Worm (Caenorhabditis elegans): ENCODE results near the gene math-31.

Gene math-31

DNA sequence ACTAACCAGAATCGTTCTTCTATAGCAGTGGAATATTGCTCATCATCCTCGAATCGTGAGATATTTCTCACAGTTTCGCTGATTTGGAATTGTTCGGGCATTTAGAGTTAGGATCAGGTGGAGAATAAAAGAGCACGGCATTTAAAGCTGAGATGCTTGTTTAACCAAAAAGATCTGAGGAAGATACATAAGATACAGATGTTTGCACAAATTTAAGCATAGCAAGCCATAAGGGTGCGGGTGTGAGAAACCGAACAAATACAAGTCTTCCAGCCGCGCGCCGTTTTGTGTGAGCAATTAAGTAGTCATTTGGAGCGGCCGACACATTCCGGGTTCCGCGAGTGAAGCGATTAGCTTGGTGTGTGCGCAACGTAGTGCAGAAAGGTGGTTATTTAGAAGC, 26.3 kb downstream of the math-31 start, which contains the start of gene math-7:
math-7 (minus strand) TSS at position 101 of the 400 bp plus-strand sequence.
- TF ChIP-seq php-3 (GFP tag; IDR thresholded peaks at IDR 0.05) (no peak), daf-16 (GFP tag; optimal IDR thresholded peaks at IDR 0.05) (no peak), daf-16 (tag; optimal IDR thresholded peaks at IDR 0.05) (no peak), daf-19 (GFP tag; conservative IDR thresholded peaks at IDR 0.05) (no peak), lsy-2 (tag; optimal IDR thresholded peaks at IDR 0.05) (no peak), egl-27 (tag; optimal IDR thresholded peaks at IDR 0.05) (no peak), ztf-7 (tag; optimal IDR thresholded peaks at IDR 0.05) (no peak), lin-29 (GFP tag; IDR thresholded peaks at IDR 0.05) (no peak), unc-62 (GFP tag; optimal IDR thresholded peaks at IDR 0.05 in 1 of 2) (no peak), unc-62 (tag; optimal IDR thresholded peaks at IDR 0.05) (no peak), lin-39 (tag; optimal IDR thresholded peaks at IDR 0.05) (no peak), Y105C5A.15 (GFP tag; IDR thresholded peaks at IDR 0.05) (no peak), tra-1 (GFP tag; IDR thresholded peaks at IDR 0.05) (no peak), lin-1 (GFP tag; IDR thresholded peaks at IDR 0.05) (no peak), ceh-44 (GFP tag; IDR thresholded peaks at IDR 0.05) (no peak), unc-130 (GFP tag; optimal IDR thresholded peaks at IDR 0.05) (no peak), nhr-6 (tag; optimal IDR thresholded peaks at IDR 0.05) (no peak), ztf-11 (tag; optimal IDR thresholded peaks at IDR 0.05) (no peak), nhr-42 (GFP tag; IDR thresholded peaks at IDR 0.05) (no peak)

DNA sequence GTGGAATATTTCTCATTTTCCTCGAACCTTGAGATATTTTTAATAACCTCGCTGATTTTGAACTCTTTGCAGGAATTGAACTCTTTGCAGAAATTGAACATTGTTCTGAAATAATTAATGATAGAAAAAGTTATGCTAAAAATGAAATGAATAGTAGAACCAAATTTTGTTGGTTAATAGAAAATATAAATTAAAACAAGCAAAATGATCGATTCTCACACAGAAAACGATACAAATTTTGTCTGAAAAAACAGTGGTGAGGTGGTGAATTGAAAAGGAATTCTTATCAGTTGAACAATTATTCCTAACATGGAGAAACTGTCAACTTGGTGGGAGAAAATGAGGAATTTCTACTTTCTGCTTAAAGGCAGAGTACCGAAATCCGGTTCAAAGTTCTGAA, 28.0 kb downstream of the math-31 start, which contains the start of gene math-6:
math-6 (minus strand) TSS at position 101 of the 400 bp plus-strand sequence.
- TF ChIP-seq gei-8 (GFP tag; optimal IDR thresholded peaks at IDR 0.05) (no peak), T20F7.1 (GFP tag; optimal IDR thresholded peaks at IDR 0.05) (no peak), daf-16 (GFP tag; optimal IDR thresholded peaks at IDR 0.05) (no peak), daf-16 (tag; optimal IDR thresholded peaks at IDR 0.05) (no peak), daf-12 (tag; optimal IDR thresholded peaks at IDR 0.05) (no peak), zip-2 (tag; optimal IDR thresholded peaks at IDR 0.05) (no peak), ceh-44 (GFP tag; IDR thresholded peaks at IDR 0.05) (no peak), ctbp-1 (GFP tag; IDR thresholded peaks at IDR 0.05) (no peak)

DNA sequence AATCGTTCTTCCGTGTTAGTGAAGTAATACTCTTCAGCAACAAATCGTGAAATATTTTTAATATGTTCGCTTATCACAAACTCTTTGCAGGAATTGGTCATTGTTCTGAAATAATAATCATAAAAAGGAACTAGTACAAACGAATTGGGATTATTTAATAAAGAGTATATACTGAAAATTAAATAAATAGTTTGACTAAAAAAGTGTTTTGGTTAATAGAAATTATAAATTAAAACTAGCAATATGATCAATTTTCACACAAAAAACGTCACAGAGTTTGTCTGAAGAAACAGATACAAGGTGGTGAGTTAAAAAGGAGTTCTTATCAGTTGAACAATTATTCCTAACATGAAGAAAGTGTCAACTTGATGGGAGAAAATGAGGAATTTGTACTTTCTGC, 29.9 kb downstream of the math-31 start, which contains the start of gene math-5:
math-5 (minus strand) TSS at position 101 of the 400 bp plus-strand sequence.
- no peak for TF ChIP-seq Y105C5A.15 (GFP tag; IDR thresholded peaks at IDR 0.05)
- no peak for TF ChIP-seq zip-11 (GFP tag; IDR thresholded peaks at IDR 0.05)
- TF ChIP-seq saeg-2 (GFP tag; IDR thresholded peaks at IDR 0.05) = no peak
- TF ChIP-seq ceh-62 (tag; optimal IDR thresholded peaks at IDR 0.05) = no peak
- no peak for TF ChIP-seq ZK546.5 (tag; optimal IDR thresholded peaks at IDR 0.05)

ce11 chrII:1878663-1879062, 34.0 kb downstream of the math-31 start, which contains the start of gene math-16:
TSS of gene math-16 (minus strand) at chrII:1878763.
- TF ChIP-seq Y5F2A.4 (GFP tag; optimal IDR thresholded peaks at IDR 0.05) (no peak), mxl-2 (GFP tag; conservative IDR thresholded peaks at IDR 0.05) (no peak), ceh-32 (tag; optimal IDR thresholded peaks at IDR 0.05; ENCODE audit: poor library complexity) (no peak), unc-39 (tag; optimal IDR thresholded peaks at IDR 0.05) (no peak), Y48G9A.11 (GFP tag; IDR thresholded peaks at IDR 0.05) (no peak)

- no peak for TF ChIP-seq zip-2 (tag; optimal IDR thresholded peaks at IDR 0.05)
- no peak for TF ChIP-seq lin-15B (tag; optimal IDR thresholded peaks at IDR 0.05)
- no peak for TF ChIP-seq dmd-6 (GFP tag; IDR thresholded peaks at IDR 0.05)
- no peak for TF ChIP-seq ama-1 (optimal IDR thresholded peaks at IDR 0.05)
- TF ChIP-seq snpc-1.2 (GFP tag; IDR thresholded peaks at IDR 0.05) = no peak
- TF ChIP-seq fos-1 (tag; optimal IDR thresholded peaks at IDR 0.05) = no peak
- no peak for TF ChIP-seq duxl-1 (tag; optimal IDR thresholded peaks at IDR 0.05; ENCODE audit: poor library complexity)
- TF ChIP-seq set-16 (GFP tag; IDR thresholded peaks at IDR 0.05) = no peak
Measured at ce11 chrII:1875658-1876057, 37.0 kb downstream of the math-31 start, which contains the start of gene math-13. TSS of gene math-13 (plus strand) at chrII:1875958.

Data from whole organism, L4 larva.